Fruit fly (Drosophila melanogaster) whole organism, prepupa: ENCODE data around the gene CG6503.

Experiments
- CG10631 ChIP-seq: fragments of 200-800 bp; sonication (Bioruptor generic); optimal IDR thresholded peaks from 2 replicates; lab custom pipeline; 2016; ENCODE audit warnings: missing biosample characterization, missing genetic modification characterization
- CG11294 ChIP-seq: fragments of 200-800 bp; sonication (Bioruptor generic); IDR thresholded peaks from 2 replicates; pipeline ENCODE4 v1.3.6; 2022; ENCODE audit warnings: missing biosample characterization, missing genetic modification characterization
- CG16779 ChIP-seq: fragments of 200-800 bp; sonication (Bioruptor generic); optimal IDR thresholded peaks from 3 replicates; lab custom pipeline; 2017; ENCODE audit warnings: missing biosample characterization, mild to moderate bottlenecking, missing genetic modification characterization
- CG3032 ChIP-seq: fragments of 200-800 bp; optimal IDR thresholded peaks from 2 replicates; lab custom pipeline; 2019; ENCODE audit warnings: missing biosample characterization, mild to moderate bottlenecking, missing genetic modification characterization, moderate library complexity
- CG32006 ChIP-seq: fragments of 200-800 bp; sonication (Bioruptor generic); optimal IDR thresholded peaks from 3 replicates; lab custom pipeline; 2017; ENCODE audit warnings: missing biosample characterization, mild to moderate bottlenecking, missing genetic modification characterization
- CG7368 ChIP-seq: fragments of 200-800 bp; sonication (Bioruptor generic); optimal IDR thresholded peaks from 3 replicates; lab custom pipeline; 2016; ENCODE audit warnings: missing biosample characterization, missing genetic modification characterization
- CG8319 ChIP-seq: fragments of 200-800 bp; sonication (Bioruptor generic); optimal IDR thresholded peaks from 3 replicates; lab custom pipeline; 2016; ENCODE audit warnings: missing biosample characterization, missing genetic modification characterization
- Eip75B ChIP-seq: fragments of 200-800 bp; sonication (Bioruptor generic); optimal IDR thresholded peaks from 3 replicates; lab custom pipeline; 2016; ENCODE audit warnings: missing biosample characterization, missing genetic modification characterization
- Hr4 ChIP-seq: fragments of 200-800 bp; sonication (Bioruptor generic); optimal IDR thresholded peaks from 3 replicates; lab custom pipeline; 2016; ENCODE audit warnings: missing biosample characterization, missing genetic modification characterization
- Met ChIP-seq: fragments of 200-800 bp; sonication (Bioruptor generic); optimal IDR thresholded peaks from 3 replicates; lab custom pipeline; 2016; ENCODE audit warnings: missing biosample characterization, missing genetic modification characterization
- Smox ChIP-seq: fragments of 200-800 bp; sonication (Bioruptor generic); optimal IDR thresholded peaks from 3 replicates; lab custom pipeline; 2016; ENCODE audit warnings: missing biosample characterization, missing genetic modification characterization
- achi ChIP-seq: fragments of 200-800 bp; sonication (Bioruptor generic); optimal IDR thresholded peaks from 3 replicates; lab custom pipeline; 2016; ENCODE audit warnings: missing biosample characterization, missing genetic modification characterization
- eg ChIP-seq: fragments of 200-800 bp; sonication (Bioruptor generic); IDR thresholded peaks from 3 replicates; pipeline ENCODE4 v1.3.6; 2022; ENCODE audit warnings: missing biosample characterization, missing genetic modification characterization
- ss ChIP-seq, 2 experiments: fragments of 200-800 bp; sonication (Bioruptor generic); optimal IDR thresholded peaks; 2 replicates in 1 of 2; 3 replicates in 1 of 2; lab custom pipeline; 2017 to 2018; ENCODE audit warnings: mild to moderate bottlenecking in 2 of 2, missing biosample characterization in 2 of 2, missing genetic modification characterization in 2 of 2, moderate library complexity in 1 of 2

Gene CG6503

DNA sequence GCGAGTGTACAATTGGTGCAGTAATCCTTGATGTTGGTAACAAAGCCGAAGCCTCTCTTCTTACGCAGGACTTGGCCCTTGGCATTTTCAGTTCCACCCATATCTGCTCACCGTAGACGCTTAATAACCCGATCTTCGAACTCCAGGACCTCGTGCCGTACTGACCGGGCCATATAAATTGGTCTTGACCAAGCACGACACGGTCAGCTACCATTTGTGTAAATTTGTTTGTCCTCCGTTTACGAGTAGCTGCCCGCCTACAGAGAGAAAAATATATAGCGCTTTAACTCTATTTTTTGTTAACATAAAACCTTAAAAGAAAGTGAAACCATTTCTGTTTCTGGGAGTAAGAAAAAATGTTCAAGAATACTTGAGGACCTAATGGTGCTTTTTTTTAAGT, 21.3 kb downstream of the CG6503 start, which contains the start of gene ppk15:
ppk15 (minus strand) TSS at position 101 of the 400 bp plus-strand sequence.
- TF ChIP-seq Eip75B (GFP tag; lab: Kevin White, UChicago), result no peak
- no peak for TF ChIP-seq Met (GFP tag; lab: Kevin White, UChicago)
- TF ChIP-seq CG32006 (GFP tag; lab: Kevin White, UChicago), result no peak
- TF ChIP-seq ss (GFP tag; optimal IDR thresholded peaks at IDR 0.05; lab: Kevin White, UChicago), result no peak
- no peak for TF ChIP-seq CG8319
- TF ChIP-seq CG7368, result no peak
- no peak for TF ChIP-seq Hr4 (GFP tag; lab: Kevin White, UChicago)
- no peak for TF ChIP-seq eg (GFP tag; lab: Robert Waterston, UW)
- TF ChIP-seq CG16779 (tag; lab: Kevin White, UChicago), result no peak
- TF ChIP-seq achi (GFP tag; lab: Kevin White, UChicago), result no peak
- TF ChIP-seq CG11294 (GFP tag; lab: Robert Waterston, UW), result no peak
- TF ChIP-seq CG3032 (tag; lab: Kevin White, UChicago), result no peak
- no peak for TF ChIP-seq Smox (GFP tag; lab: Kevin White, UChicago)
- no peak for TF ChIP-seq CG10631 (GFP tag; lab: Kevin White, UChicago)
- TF ChIP-seq, all 60 proteins: peak for 0
